Worm (Caenorhabditis elegans) whole organism, L3 larva: ENCODE results near the gene phat-4.

Source experiments
- ama-1 ChIP-seq: fragments of 150-350 bp; optimal IDR thresholded peaks from 2 replicates; lab custom pipeline; 2018
- elt-2 ChIP-seq: sonication (generic microtip); optimal IDR thresholded peaks from 2 replicates; lab custom pipeline; 2016; ENCODE audit warnings: missing genetic modification reagents, mild to moderate bottlenecking, missing genetic modification characterization, missing compliant biosample characterization
- jun-1 ChIP-seq: fragments of 150-350 bp; optimal IDR thresholded peaks from 2 replicates; lab custom pipeline; 2014; ENCODE audit warnings: missing biosample characterization, missing genetic modification reagents, missing genetic modification characterization
- nhr-237 ChIP-seq: fragments of 150-350 bp; optimal IDR thresholded peaks from 2 replicates; lab custom pipeline; 2014; ENCODE audit warnings: missing biosample characterization, missing genetic modification characterization
- nhr-43 ChIP-seq: sonication (generic microtip); optimal IDR thresholded peaks from 2 replicates; lab custom pipeline; 2016; ENCODE audit warnings: mild to moderate bottlenecking, missing genetic modification characterization, missing compliant biosample characterization; ENCODE audit not compliant: poor library complexity, severe bottlenecking
- unc-39 ChIP-seq: sonication (generic microtip); optimal IDR thresholded peaks from 4 replicates; lab custom pipeline; 2017; ENCODE audit warnings: missing biosample characterization, missing genetic modification characterization

- TF ChIP-seq jun-1 (tag; lab: Kevin White, UChicago) = no peak
- TF ChIP-seq elt-2 = no peak
- no peak for TF ChIP-seq unc-39 (tag; lab: Kevin White, UChicago)
- TF ChIP-seq nhr-237 (tag; lab: Kevin White, UChicago) = no peak
- no peak for TF ChIP-seq nhr-43
- no peak for TF ChIP-seq ama-1 (lab: Kevin White, UChicago)
Observed at ce11 chrV:4162922-4163321, 33.2 kb downstream of the phat-4 start, which contains the start of gene Y45G5AM.4.
